Worm (Caenorhabditis elegans) whole organism, late embryonic: ENCODE data around the gene lgc-48.

Source experiments
- C38D4.7 ChIP-seq: fragments of 200-800 bp; sonication (Bioruptor generic); optimal IDR thresholded peaks from 2 replicates; lab custom pipeline; 2018; ENCODE audit warnings: mild to moderate bottlenecking, missing genetic modification characterization, moderate library complexity, missing compliant biosample characterization
- K09A11.1 ChIP-seq: sonication (generic microtip); optimal IDR thresholded peaks from 2 replicates; lab custom pipeline; 2017; ENCODE audit warnings: antibody characterized with exemption, mild to moderate bottlenecking, missing genetic modification characterization, missing compliant biosample characterization; ENCODE audit not compliant: insufficient read depth
- ama-1 ChIP-seq: fragments of 150-350 bp; optimal IDR thresholded peaks from 2 replicates; lab custom pipeline; 2014
- ceh-6 ChIP-seq: fragments of 200-800 bp; sonication (Bioruptor generic); optimal IDR thresholded peaks from 2 replicates; lab custom pipeline; 2018; ENCODE audit warnings: mild to moderate bottlenecking, missing genetic modification characterization, missing compliant biosample characterization
- pax-1 ChIP-seq: fragments of 150-350 bp; optimal IDR thresholded peaks from 2 replicates; lab custom pipeline; 2014; ENCODE audit warnings: missing biosample characterization, missing genetic modification characterization
- pha-4 ChIP-seq: fragments of 150-350 bp; optimal IDR thresholded peaks from 2 replicates; lab custom pipeline; 2018; ENCODE audit warnings: missing biosample characterization, missing genetic modification reagents, missing genetic modification characterization
- pqm-1 ChIP-seq: sonication (generic microtip); optimal IDR thresholded peaks from 2 replicates; lab custom pipeline; 2016; ENCODE audit warnings: missing genetic modification characterization, missing compliant biosample characterization
- rnt-1 ChIP-seq: sonication (generic microtip); optimal IDR thresholded peaks from 2 replicates; lab custom pipeline; 2016; ENCODE audit warnings: missing genetic modification characterization, missing compliant biosample characterization
- tbx-7 ChIP-seq: sonication (generic microtip); optimal IDR thresholded peaks from 2 replicates; lab custom pipeline; 2016; ENCODE audit warnings: missing genotype, missing genetic modification characterization, missing compliant biosample characterization
- unc-55 ChIP-seq: sonication (generic microtip); optimal IDR thresholded peaks from 2 replicates; lab custom pipeline; 2017; ENCODE audit warnings: missing biosample characterization, missing genetic modification reagents, missing genetic modification characterization
- ztf-16 ChIP-seq: sonication (generic microtip); optimal IDR thresholded peaks from 2 replicates; lab custom pipeline; 2017; ENCODE audit warnings: missing genetic modification characterization, missing compliant biosample characterization

ce11 chrV:13294507-13294906, 45.5 kb upstream of the lgc-48 start:
- TF ChIP-seq ama-1 (lab: Kevin White, UChicago), result no peak
- no peak for TF ChIP-seq ceh-6 (GFP tag; lab: Kevin White, UChicago)
- TF ChIP-seq pqm-1, result no peak
- no peak for TF ChIP-seq pax-1 (tag; lab: Kevin White, UChicago)
- no peak for TF ChIP-seq tbx-7 (tag; lab: Kevin White, UChicago)
- no peak for TF ChIP-seq rnt-1 (tag; lab: Kevin White, UChicago)
- no peak for TF ChIP-seq pha-4 (tag; lab: Kevin White, UChicago)
- TF ChIP-seq ztf-16 (tag; lab: Kevin White, UChicago), result no peak
- TF ChIP-seq unc-55 (GFP tag; lab: Kevin White, UChicago), result no peak
- no peak for TF ChIP-seq K09A11.1
- no peak for TF ChIP-seq C38D4.7 (GFP tag; lab: Kevin White, UChicago)
